Fruit fly (Drosophila melanogaster): Measurements from ENCODE around the gene tilB.
"Not testable (repeated sequence)": the region's sequence is repeated elsewhere in the genome, so short reads cannot be mapped to it uniquely, and the experiment has no call there.

dm6 chrX:22432929-22433605 lies 16.5 kb upstream of the tilB start:
- not testable (repeated sequence) for TF ChIP-seq brk, foxo, Jra, tai, sage (GFP tag; optimal IDR thresholded peaks at IDR 0.05)
